Worm (Caenorhabditis elegans): ENCODE data around the gene F53F4.15.
A peak's percentile ranks its signal among the peaks of the same experiment; 100 is the strongest.

F53F4.15 gene

DNA sequence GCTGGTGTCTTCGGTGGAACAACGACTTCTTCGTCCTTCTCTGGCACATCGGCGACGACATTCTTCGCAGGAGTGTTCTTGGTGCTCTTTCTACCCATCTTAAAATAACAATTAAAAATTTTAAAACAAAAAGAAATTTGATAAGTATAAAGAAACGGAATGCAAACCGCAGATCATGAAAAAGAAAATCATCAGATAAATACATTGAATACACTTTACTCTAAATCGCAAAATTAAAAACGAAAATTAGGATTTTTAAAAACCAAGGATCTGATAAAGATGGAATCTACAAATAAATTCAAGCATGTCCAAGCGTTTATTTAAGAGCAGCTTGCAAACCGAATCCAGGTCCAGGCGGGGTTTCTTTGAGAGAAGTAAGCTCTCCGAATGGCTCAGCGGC, 3.6 kb downstream of the F53F4.15 start, which contains the start of gene F53F4.11:
TSS of gene F53F4.11 (minus strand) at position 101 of the 400 bp plus-strand sequence.
- TF ChIP-seq lin-38 (GFP tag; IDR thresholded peaks at IDR 0.05) (peak; percentile 44; the same call in 1 of the 2 replicates), pha-4 (GFP tag; IDR thresholded peaks at IDR 0.05) (0 out of 2 replicates have a peak, but pooled peaks have one; percentile 16), pha-4 (tag; optimal IDR thresholded peaks at IDR 0.05) (no peak), madf-9 (GFP tag; conservative IDR thresholded peaks at IDR 0.05) (no peak), fos-1 (tag; optimal IDR thresholded peaks at IDR 0.05) (no peak), ZK546.5 (tag; optimal IDR thresholded peaks at IDR 0.05) (no peak)

- no peak for TF ChIP-seq fkh-10 (GFP tag; optimal IDR thresholded peaks at IDR 0.05)
- peak; percentile 61 for TF ChIP-seq aha-1 (tag)
- no peak for TF ChIP-seq mep-1 (tag; optimal IDR thresholded peaks at IDR 0.05)
- peak; percentile 72 for TF ChIP-seq mes-2 (tag; optimal IDR thresholded peaks at IDR 0.05; ENCODE audit: poor library complexity, severe bottlenecking)
- peak; percentile 39 for TF ChIP-seq R02D3.7 (tag; optimal IDR thresholded peaks at IDR 0.05)
- peak; percentile 71 for TF ChIP-seq Y48G9A.11 (GFP tag; IDR thresholded peaks at IDR 0.05)
- no peak for TF ChIP-seq skn-1 (tag; optimal IDR thresholded peaks at IDR 0.05)
- peak; percentile 90 for TF ChIP-seq T20F7.1 (GFP tag; optimal IDR thresholded peaks at IDR 0.05)
- peak; percentile 10 for TF ChIP-seq unc-130 (GFP tag; optimal IDR thresholded peaks at IDR 0.05)
- no peak for TF ChIP-seq Y105C5A.15 (GFP tag; IDR thresholded peaks at IDR 0.05)
- peak; percentile 3 for TF ChIP-seq dpl-1 (GFP tag; optimal IDR thresholded peaks at IDR 0.05)
- TF ChIP-seq lin-38 (GFP tag; IDR thresholded peaks at IDR 0.05) = 0 out of 2 replicates have a peak, but pooled peaks have one; percentile 25
- TF ChIP-seq ctbp-1 (GFP tag; IDR thresholded peaks at IDR 0.05) = no peak
- TF ChIP-seq hif-1 (tag; optimal IDR thresholded peaks at IDR 0.05) = peak in 1 of 2 experiments; percentile 13
These were observed 4.8 kb downstream of the F53F4.15 start, which contains the start of the genes nduv-2 and F53F4.12 for ce11 chrV:13625517-13626097. TSS of gene nduv-2 (minus strand) at chrV:13625567. TSS of gene F53F4.12 (plus strand) at chrV:13626047.

ce11 chrV:13627103-13627623, 6.4 kb downstream of the F53F4.15 start, which contains the start of gene sde-2:
TSS of gene sde-2 (plus strand) at chrV:13627573.
- TF ChIP-seq unc-62 (GFP tag; optimal IDR thresholded peaks at IDR 0.05 in 1 of 2) (peak in 1 of 2 experiments; percentile 53), unc-62 (tag; optimal IDR thresholded peaks at IDR 0.05) (no peak), ceh-32 (tag; optimal IDR thresholded peaks at IDR 0.05; ENCODE audit: poor library complexity) (no peak), ces-1 (GFP tag; optimal IDR thresholded peaks at IDR 0.05) (peak; percentile 45), hlh-30 (tag; optimal IDR thresholded peaks at IDR 0.05; ENCODE audit: insufficient read depth) (peak; percentile 57), snpc-4 (tag; optimal IDR thresholded peaks at IDR 0.05) (no peak), set-16 (GFP tag; IDR thresholded peaks at IDR 0.05) (no peak)

DNA sequence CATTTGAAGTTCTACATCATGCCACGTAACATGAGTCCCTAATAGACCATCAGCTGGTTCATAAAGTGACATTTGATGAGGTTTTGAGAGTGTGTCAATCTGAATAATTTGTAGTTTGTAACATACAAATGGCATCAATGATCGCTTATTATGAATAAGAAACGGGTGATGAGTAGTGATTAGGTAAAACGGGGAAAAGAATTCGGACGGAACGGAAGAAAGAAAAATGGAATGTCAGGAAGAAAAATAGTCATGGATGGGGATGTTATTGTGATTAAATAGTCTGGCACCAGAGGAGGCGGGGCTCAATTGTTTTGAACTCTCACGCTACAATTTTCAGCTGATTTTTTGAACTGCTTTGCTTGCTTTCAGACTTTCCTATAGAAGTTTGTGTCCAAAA, 13.4 kb downstream of the F53F4.15 start, which contains the start of gene H37A05.2:
TSS of gene H37A05.2 (minus strand) at position 101 of the 400 bp plus-strand sequence.
- TF ChIP-seq egl-27 (tag; optimal IDR thresholded peaks at IDR 0.05) = no peak
- no peak for TF ChIP-seq nhr-48 (tag; optimal IDR thresholded peaks at IDR 0.05)
- no peak for TF ChIP-seq egl-43 (GFP tag; IDR thresholded peaks at IDR 0.05)
- no peak for TF ChIP-seq dmd-8 (GFP tag; IDR thresholded peaks at IDR 0.05)
- TF ChIP-seq saeg-2 (GFP tag; IDR thresholded peaks at IDR 0.05) = no peak
- no peak for TF ChIP-seq lsy-2 (tag; optimal IDR thresholded peaks at IDR 0.05)
- no peak for TF ChIP-seq fos-1 (tag; optimal IDR thresholded peaks at IDR 0.05)
- TF ChIP-seq ctbp-1 (GFP tag; IDR thresholded peaks at IDR 0.05) = no peak
- TF ChIP-seq lir-3 (tag; optimal IDR thresholded peaks at IDR 0.05) = no peak
- TF ChIP-seq zfp-2 (tag; optimal IDR thresholded peaks at IDR 0.05) = no peak
- no peak for TF ChIP-seq hmg-1.1 (GFP tag; IDR thresholded peaks at IDR 0.05)
- no peak for TF ChIP-seq lin-29 (GFP tag; IDR thresholded peaks at IDR 0.05)
- no peak for TF ChIP-seq nhr-77 (tag; optimal IDR thresholded peaks at IDR 0.05)
- no peak for TF ChIP-seq cey-2 (tag; optimal IDR thresholded peaks at IDR 0.05; ENCODE audit: borderline replicate concordance, insufficient read depth)
- no peak for TF ChIP-seq lin-39 (tag; optimal IDR thresholded peaks at IDR 0.05)
- no peak for TF ChIP-seq nhr-11 (tag; optimal IDR thresholded peaks at IDR 0.05)
- TF ChIP-seq ZK546.5 (tag; optimal IDR thresholded peaks at IDR 0.05) = no peak
- no peak for TF ChIP-seq dve-1 (tag; optimal IDR thresholded peaks at IDR 0.05; ENCODE audit: insufficient read depth)
- TF ChIP-seq daf-12 (tag; optimal IDR thresholded peaks at IDR 0.05) = no peak
